Worm (Caenorhabditis elegans) whole organism, early embryonic: ENCODE data around the gene erh-1.

ENCODE experiments used
- B0310.2 ChIP-seq: sonication (generic microtip); optimal IDR thresholded peaks from 2 replicates; lab custom pipeline; 2016; ENCODE audit warnings: mild to moderate bottlenecking, missing genetic modification characterization, missing compliant biosample characterization
- F13C5.2 ChIP-seq: sonication (generic microtip); optimal IDR thresholded peaks from 2 replicates; lab custom pipeline; 2017; ENCODE audit warnings: mild to moderate bottlenecking, missing genetic modification characterization, inconsistent platforms, missing compliant biosample characterization
- aly-1 ChIP-seq: sonication (generic microtip); optimal IDR thresholded peaks from 2 replicates; lab custom pipeline; 2016; ENCODE audit warnings: missing genetic modification characterization, missing compliant biosample characterization
- ama-1 ChIP-seq: fragments of 150-350 bp; optimal IDR thresholded peaks from 2 replicates; lab custom pipeline; 2014
- ceh-13 ChIP-seq: fragments of 200-800 bp; sonication (Bioruptor generic); optimal IDR thresholded peaks from 2 replicates; lab custom pipeline; 2018; ENCODE audit warnings: mild to moderate bottlenecking, missing genetic modification characterization, missing compliant biosample characterization
- ceh-36 ChIP-seq: sonication (generic microtip); optimal IDR thresholded peaks from 2 replicates; lab custom pipeline; 2016; ENCODE audit warnings: missing genetic modification characterization, inconsistent platforms, missing compliant biosample characterization
- ets-7 ChIP-seq: sonication (generic microtip); optimal IDR thresholded peaks from 2 replicates; lab custom pipeline; 2016; ENCODE audit warnings: missing genotype, missing genetic modification characterization, missing compliant biosample characterization
- flt-1 ChIP-seq: fragments of 200-800 bp; sonication (Bioruptor generic); IDR thresholded peaks from 2 replicates; pipeline ENCODE4 v1.3.6; 2022; ENCODE audit warnings: missing genetic modification characterization, missing compliant biosample characterization
- hmbx-1 ChIP-seq: sonication (generic microtip); optimal IDR thresholded peaks from 2 replicates; lab custom pipeline; 2016; ENCODE audit warnings: mild to moderate bottlenecking, missing genetic modification characterization, missing compliant biosample characterization
- hmg-4 ChIP-seq: fragments of 200-800 bp; sonication (Bioruptor generic); optimal IDR thresholded peaks from 2 replicates; lab custom pipeline; 2018; ENCODE audit warnings: mild to moderate bottlenecking, missing genetic modification characterization, missing compliant biosample characterization
- hnd-1 ChIP-seq: sonication (generic microtip); optimal IDR thresholded peaks from 2 replicates; lab custom pipeline; 2016; ENCODE audit warnings: missing genetic modification characterization, missing compliant biosample characterization
- pes-1 ChIP-seq: fragments of 200-800 bp; sonication (Bioruptor generic); IDR thresholded peaks from 2 replicates; pipeline ENCODE4 v1.3.6; 2022; ENCODE audit warnings: missing genetic modification reagents, missing genetic modification characterization, missing compliant biosample characterization
- scrt-1 ChIP-seq: fragments of 200-800 bp; sonication (Bioruptor generic); IDR thresholded peaks from 2 replicates; pipeline ENCODE4 v1.3.6; 2022; ENCODE audit warnings: missing genetic modification characterization, missing compliant biosample characterization
- sea-1 ChIP-seq: fragments of 200-800 bp; sonication (Bioruptor generic); conservative IDR thresholded peaks from 2 replicates; pipeline ENCODE4 v1.3.6; 2022; ENCODE audit warnings: missing genetic modification characterization, missing compliant biosample characterization
- tbx-11 ChIP-seq: fragments of 200-800 bp; sonication (Bioruptor generic); IDR thresholded peaks from 2 replicates; pipeline ENCODE4 v1.3.6; 2022; ENCODE audit warnings: missing genetic modification characterization, missing compliant biosample characterization
- tbx-37 ChIP-seq: fragments of 200-800 bp; sonication (Bioruptor generic); conservative IDR thresholded peaks from 2 replicates; pipeline ENCODE4 v1.3.6; 2022; ENCODE audit warnings: missing genetic modification reagents, missing genetic modification characterization, missing compliant biosample characterization
- tra-4 ChIP-seq: sonication (generic microtip); optimal IDR thresholded peaks from 2 replicates; lab custom pipeline; 2017; ENCODE audit warnings: missing genetic modification characterization, missing compliant biosample characterization

erh-1 gene

ce11 chrV:10589774-10590528 is 11.0 kb upstream of the erh-1 start, which contains the start of gene ttr-23:
Gene ttr-23 (minus strand): TSS chrV:10589860.
- TF ChIP-seq tbx-11 (GFP tag; lab: Robert Waterston, UW) (no peak), hmbx-1 (tag; lab: Kevin White, UChicago) (no peak), pes-1 (GFP tag; lab: Robert Waterston, UW) (no peak), aly-1 (tag; lab: Kevin White, UChicago) (no peak), sea-1 (GFP tag; lab: Robert Waterston, UW) (no peak), hmg-4 (GFP tag; lab: Kevin White, UChicago) (no peak), ceh-36 (tag; lab: Kevin White, UChicago) (no peak), hnd-1 (tag; lab: Kevin White, UChicago) (no peak), tbx-37 (no peak), ets-7 (no peak), ama-1 (no peak), B0310.2 (tag; lab: Kevin White, UChicago) (no peak), tra-4 (tag; lab: Kevin White, UChicago) (no peak)

- TF ChIP-seq ama-1, result no peak
- no peak for TF ChIP-seq ceh-36 (tag; lab: Kevin White, UChicago)
- no peak for TF ChIP-seq scrt-1 (GFP tag; lab: Robert Waterston, UW)
- no peak for TF ChIP-seq F13C5.2
- no peak for TF ChIP-seq hnd-1 (tag; lab: Kevin White, UChicago)
- no peak for TF ChIP-seq flt-1 (GFP tag; lab: Robert Waterston, UW)
- TF ChIP-seq hmbx-1 (tag; lab: Kevin White, UChicago), result no peak
- no peak for TF ChIP-seq ets-7
- TF ChIP-seq tra-4 (tag; lab: Kevin White, UChicago), result no peak
- TF ChIP-seq aly-1 (tag; lab: Kevin White, UChicago), result no peak
- no peak for TF ChIP-seq sea-1 (GFP tag; lab: Robert Waterston, UW)
- TF ChIP-seq hmg-4 (GFP tag; lab: Kevin White, UChicago), result no peak
- TF ChIP-seq ceh-13 (GFP tag; lab: Kevin White, UChicago), result no peak
- no peak for TF ChIP-seq tbx-11 (GFP tag; lab: Robert Waterston, UW)
- TF ChIP-seq pes-1 (GFP tag; lab: Robert Waterston, UW), result no peak
- TF ChIP-seq tbx-37, result no peak
- no peak for TF ChIP-seq B0310.2 (tag; lab: Kevin White, UChicago)
Observed at ce11 chrV:10588694-10589093, 9.8 kb upstream of the erh-1 start, which contains the start of gene srg-32. Gene srg-32 (minus strand): TSS chrV:10588794.

ce11 chrV:10581837-10582300 is 2.9 kb upstream of the erh-1 start, which contains the start of gene T21C9.6:
Gene T21C9.6 (plus strand): TSS chrV:10581887.
- TF ChIP-seq sea-1 (GFP tag; lab: Robert Waterston, UW) (no peak), tbx-11 (GFP tag; lab: Robert Waterston, UW) (no peak), B0310.2 (tag; lab: Kevin White, UChicago) (no peak), F13C5.2 (no peak), ceh-36 (tag; lab: Kevin White, UChicago) (no peak), hnd-1 (tag; lab: Kevin White, UChicago) (no peak)

ce11 chrV:10580638-10581037 is 1.7 kb upstream of the erh-1 start:
- TF ChIP-seq ets-7 (no peak), hmbx-1 (tag; lab: Kevin White, UChicago) (no peak), sea-1 (GFP tag; lab: Robert Waterston, UW) (no peak), tbx-11 (GFP tag; lab: Robert Waterston, UW) (no peak), hmg-4 (GFP tag; lab: Kevin White, UChicago) (no peak), ceh-36 (tag; lab: Kevin White, UChicago) (no peak)

ce11 chrV:10578226-10578625 is 715 bp downstream of the erh-1 start, which contains the start of gene mics-1:
Gene mics-1 (minus strand): TSS chrV:10578326.
- TF ChIP-seq ceh-36 (tag; lab: Kevin White, UChicago) (no peak), ama-1 (no peak), tra-4 (tag; lab: Kevin White, UChicago) (no peak), F13C5.2 (no peak), flt-1 (GFP tag; lab: Robert Waterston, UW) (no peak), aly-1 (tag; lab: Kevin White, UChicago) (no peak), ets-7 (no peak), hmg-4 (GFP tag; lab: Kevin White, UChicago) (no peak), tbx-11 (GFP tag; lab: Robert Waterston, UW) (no peak), B0310.2 (tag; lab: Kevin White, UChicago) (no peak), ceh-13 (GFP tag; lab: Kevin White, UChicago) (no peak), scrt-1 (GFP tag; lab: Robert Waterston, UW) (no peak)

- TF ChIP-seq flt-1 (GFP tag; lab: Robert Waterston, UW) (no peak), hnd-1 (tag; lab: Kevin White, UChicago) (no peak), ceh-36 (tag; lab: Kevin White, UChicago) (no peak), ets-7 (no peak), tbx-11 (GFP tag; lab: Robert Waterston, UW) (no peak), hmg-4 (GFP tag; lab: Kevin White, UChicago) (no peak)
Observed at ce11 chrV:10576319-10576718, 2.6 kb downstream of the erh-1 start, which contains the start of gene vps-54. Gene vps-54 (minus strand): TSS chrV:10576419.

- TF ChIP-seq ceh-13 (GFP tag; lab: Kevin White, UChicago), result no peak
Observed at ce11 chrV:10574197-10574596, 4.7 kb downstream of the erh-1 start.
